Worm (Caenorhabditis elegans): Measurements from ENCODE around the gene ceh-20.

Gene ceh-20

DNA sequence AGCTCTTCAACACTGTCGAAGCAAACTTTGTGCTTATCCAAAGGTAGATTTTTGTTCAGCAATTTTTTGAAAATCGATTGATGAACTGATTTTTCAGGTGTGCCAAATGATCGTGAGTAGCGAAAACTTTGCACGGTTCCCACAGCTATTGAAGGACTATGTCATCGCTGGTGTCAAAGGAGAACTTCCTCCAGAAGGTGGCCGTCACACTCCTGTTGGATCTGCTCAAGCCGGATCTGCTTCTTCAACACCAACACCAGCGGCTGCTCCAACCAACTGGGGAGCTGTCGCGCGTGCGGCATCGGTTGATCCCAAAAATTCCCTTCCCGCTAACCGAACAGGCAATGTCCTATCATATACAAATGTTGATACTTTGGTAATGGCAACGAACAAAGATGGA is 26.3 kb upstream of the ceh-20 start:
- TF ChIP-seq snpc-1.3 (tag; optimal IDR thresholded peaks at IDR 0.05; ENCODE audit: insufficient read depth) (no peak), zfh-2 (GFP tag; conservative IDR thresholded peaks at IDR 0.05) (peak; percentile 51; the same call in 1 of the 2 replicates)

DNA sequence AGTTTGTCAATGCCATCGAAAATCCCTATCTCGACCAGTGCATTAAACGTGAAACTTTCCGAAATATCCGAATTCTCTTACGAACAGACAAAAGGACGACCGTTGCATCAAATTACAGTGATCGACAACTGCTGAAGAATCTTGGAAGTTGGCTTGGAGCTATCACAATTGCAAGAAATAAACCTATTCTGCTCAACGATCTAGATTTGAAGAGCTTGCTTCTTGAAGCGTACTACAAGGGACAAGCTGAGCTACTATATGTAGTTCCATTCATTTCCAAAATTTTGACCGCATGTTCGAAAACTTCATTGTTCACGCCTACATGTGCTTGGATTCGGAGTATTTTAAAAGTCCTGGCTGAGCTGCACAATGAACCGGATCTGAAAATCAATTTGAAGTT is 25.7 kb upstream of the ceh-20 start:
- TF ChIP-seq lin-26 (GFP tag; IDR thresholded peaks at IDR 0.05) (no peak), T07F8.4 (tag; optimal IDR thresholded peaks at IDR 0.05) (no peak), Y95B8A.8 (GFP tag; IDR thresholded peaks at IDR 0.05) (no peak), zfh-2 (GFP tag; conservative IDR thresholded peaks at IDR 0.05) (no peak), ztf-28 (GFP tag; IDR thresholded peaks at IDR 0.05) (no peak), die-1 (tag; optimal IDR thresholded peaks at IDR 0.05) (no peak), F22D6.2 (tag; optimal IDR thresholded peaks at IDR 0.05) (no peak), K11D2.4 (GFP tag; IDR thresholded peaks at IDR 0.05) (no peak), T26A5.8 (tag; optimal IDR thresholded peaks at IDR 0.05) (no peak), akir-1 (GFP tag; optimal IDR thresholded peaks at IDR 0.05) (no peak), ztf-26 (tag; optimal IDR thresholded peaks at IDR 0.05) (no peak), nfyb-1 (GFP tag; IDR thresholded peaks at IDR 0.05) (no peak), F10E7.11 (tag; optimal IDR thresholded peaks at IDR 0.05) (no peak), somi-1 (GFP tag; optimal IDR thresholded peaks at IDR 0.05) (no peak)

DNA sequence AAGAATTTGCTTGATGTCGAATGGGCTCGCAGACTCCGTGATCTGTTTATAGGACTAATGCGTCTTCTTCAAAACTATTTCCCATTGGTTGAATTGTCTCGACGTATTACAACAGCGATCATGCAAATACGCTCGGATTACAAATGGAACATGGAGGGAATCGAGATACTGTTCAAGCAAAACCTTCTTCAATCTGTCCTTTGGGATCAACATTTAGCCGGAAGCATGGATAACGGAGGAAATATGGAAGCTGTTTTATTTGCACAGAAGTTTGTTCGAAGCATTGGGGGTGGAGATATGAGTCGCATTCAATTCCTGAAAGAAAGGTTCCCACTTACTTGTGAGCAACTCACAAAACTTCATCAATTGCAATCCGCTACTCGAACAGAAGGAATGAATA is 23.9 kb upstream of the ceh-20 start:
- TF ChIP-seq F49E8.2 (tag; optimal IDR thresholded peaks at IDR 0.05; ENCODE audit: insufficient read depth) (no peak), lir-1 (GFP tag; conservative IDR thresholded peaks at IDR 0.05) (no peak), hlh-26 (GFP tag; conservative IDR thresholded peaks at IDR 0.05) (no peak), dpff-1 (tag; optimal IDR thresholded peaks at IDR 0.05) (no peak), hmg-20 (GFP tag; IDR thresholded peaks at IDR 0.05) (no peak), attf-3 (GFP tag; conservative IDR thresholded peaks at IDR 0.05) (no peak), attf-6 (GFP tag; IDR thresholded peaks at IDR 0.05) (no peak), F23B12.7 (tag; optimal IDR thresholded peaks at IDR 0.05; ENCODE audit: insufficient read depth) (no peak), hmg-1.2 (GFP tag; IDR thresholded peaks at IDR 0.05) (no peak), snpc-1.1 (tag; optimal IDR thresholded peaks at IDR 0.05; ENCODE audit: insufficient read depth) (no peak), hlh-12 (tag; optimal IDR thresholded peaks at IDR 0.05) (no peak), dpl-1 (GFP tag; optimal IDR thresholded peaks at IDR 0.05) (no peak), F57C9.4 (tag; optimal IDR thresholded peaks at IDR 0.05) (no peak), D2030.7 (GFP tag; IDR thresholded peaks at IDR 0.05) (no peak), lag-1 (GFP tag; IDR thresholded peaks at IDR 0.05) (no peak), madf-6 (GFP tag; IDR thresholded peaks at IDR 0.05) (no peak), lsy-27 (tag; optimal IDR thresholded peaks at IDR 0.05; ENCODE audit: borderline replicate concordance, insufficient read depth) (no peak), egl-44 (GFP tag; IDR thresholded peaks at IDR 0.05) (no peak)

DNA sequence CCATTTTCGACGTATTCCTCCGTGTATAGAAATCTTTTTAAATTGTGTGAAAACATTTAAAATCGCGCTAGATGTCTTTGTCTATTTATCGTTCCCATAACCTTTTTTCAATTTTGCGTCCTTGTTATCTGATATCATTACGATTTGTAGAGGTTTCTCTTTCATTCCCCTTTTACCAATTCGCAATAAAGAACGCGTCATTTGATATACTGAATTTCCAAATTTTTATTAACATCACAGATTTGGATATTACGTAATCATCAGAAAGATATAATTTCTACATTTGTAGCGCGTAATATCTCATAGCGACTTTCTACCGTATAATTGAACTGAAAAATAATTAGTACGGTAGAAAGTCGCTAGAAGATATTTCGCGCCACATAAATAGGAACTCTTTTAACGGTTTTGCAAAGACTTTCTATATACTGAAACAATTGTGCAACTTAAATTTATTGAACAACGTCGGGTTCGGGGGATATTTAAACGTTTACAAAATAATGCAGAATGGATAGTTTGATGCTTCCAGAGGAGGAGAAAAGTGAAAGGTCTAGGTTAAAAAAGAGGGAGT is 20.9 kb upstream of the ceh-20 start:
- TF ChIP-seq ekl-4 (GFP tag; IDR thresholded peaks at IDR 0.05) (peak; percentile 70), lsl-1 (GFP tag; optimal IDR thresholded peaks at IDR 0.05) (peak; percentile 72), egl-44 (GFP tag; IDR thresholded peaks at IDR 0.05) (no peak), Y79H2A.3 (GFP tag; conservative IDR thresholded peaks at IDR 0.05) (peak; percentile 62; the same call in 1 of the 2 replicates), ama-1 (optimal IDR thresholded peaks at IDR 0.05) (no peak), ama-1 (GFP tag; optimal IDR thresholded peaks at IDR 0.05) (peak in 1 of 2 experiments; percentile 75), nhr-90 (tag; optimal IDR thresholded peaks at IDR 0.05) (no peak), hrde-1 (tag; optimal IDR thresholded peaks at IDR 0.05; ENCODE audit: borderline replicate concordance) (peak; percentile 54), D2030.7 (GFP tag; IDR thresholded peaks at IDR 0.05) (no peak), madf-6 (GFP tag; IDR thresholded peaks at IDR 0.05) (peak; percentile 76), Y67H2A.10 (GFP tag; conservative IDR thresholded peaks at IDR 0.05) (no peak), snpc-1.3 (tag; optimal IDR thresholded peaks at IDR 0.05; ENCODE audit: insufficient read depth) (peak; percentile 25), ceh-91 (GFP tag; IDR thresholded peaks at IDR 0.05) (peak; percentile 72), nfyb-1 (GFP tag; IDR thresholded peaks at IDR 0.05) (peak; percentile 49; the same call in 1 of the 2 replicates), F55B11.4 (tag; optimal IDR thresholded peaks at IDR 0.05; ENCODE audit: borderline replicate concordance, insufficient read depth) (no peak), snpc-3.4 (tag; optimal IDR thresholded peaks at IDR 0.05) (peak; percentile 52)

Measured in whole organism, young adult.